Worm (Caenorhabditis elegans) whole organism, young adult: ENCODE data around the gene F40G9.6.
A peak's percentile ranks its signal among the peaks of the same experiment; 100 is the strongest.
"Not testable (repeated sequence)": the region's sequence is repeated elsewhere in the genome, so short reads cannot be mapped to it uniquely, and the experiment has no call there.

Experiments used
- B0261.1 ChIP-seq: sonication (generic microtip); optimal IDR thresholded peaks from 2 replicates; lab custom pipeline; 2016; ENCODE audit warnings: mild to moderate bottlenecking, missing genetic modification characterization, moderate library complexity, missing compliant biosample characterization
- F22D6.2 ChIP-seq: sonication (generic microtip); optimal IDR thresholded peaks from 2 replicates; lab custom pipeline; 2016; ENCODE audit warnings: mild to moderate bottlenecking, missing genetic modification characterization, missing compliant biosample characterization
- F52B5.7 ChIP-seq: sonication (generic microtip); optimal IDR thresholded peaks from 2 replicates; lab custom pipeline; 2016; ENCODE audit warnings: mild to moderate bottlenecking, missing genetic modification characterization, missing compliant biosample characterization
- F57A8.1 ChIP-seq: fragments of 200-800 bp; sonication (Bioruptor generic); optimal IDR thresholded peaks from 2 replicates; lab custom pipeline; 2018; ENCODE audit warnings: mild to moderate bottlenecking, missing genetic modification characterization, moderate library complexity, missing compliant biosample characterization
- F57C9.4 ChIP-seq: sonication (generic microtip); optimal IDR thresholded peaks from 2 replicates; lab custom pipeline; 2017; ENCODE audit warnings: mild to moderate bottlenecking, missing genetic modification characterization, missing compliant biosample characterization
- K12H6.12 ChIP-seq: fragments of 200-800 bp; sonication (Bioruptor generic); optimal IDR thresholded peaks from 2 replicates; lab custom pipeline; 2018; ENCODE audit warnings: mild to moderate bottlenecking, missing genetic modification characterization, missing compliant biosample characterization
- Y67H2A.10 ChIP-seq: fragments of 200-800 bp; sonication (Bioruptor generic); conservative IDR thresholded peaks from 2 replicates; pipeline ENCODE4 v1.3.6; 2022; ENCODE audit warnings: missing genetic modification reagents, missing genetic modification characterization, missing compliant biosample characterization
- ama-1 ChIP-seq, 3 experiments: fragments of 150-350 bp in 1 of 3; sonication (generic microtip) in 2 of 3; optimal IDR thresholded peaks; 2 replicates each; lab custom pipeline; 2014 to 2018; ENCODE audit warnings: missing biosample characterization in 2 of 3, missing genetic modification characterization in 2 of 3, missing genetic modification reagents in 2 of 3
- athp-1 ChIP-seq: sonication (generic microtip); optimal IDR thresholded peaks from 2 replicates; lab custom pipeline; 2017; ENCODE audit warnings: mild to moderate bottlenecking, missing genetic modification characterization, missing compliant biosample characterization
- attf-5 ChIP-seq: fragments of 200-800 bp; sonication (Bioruptor generic); optimal IDR thresholded peaks from 2 replicates; lab custom pipeline; 2018; ENCODE audit warnings: mild to moderate bottlenecking, missing genetic modification characterization, missing compliant biosample characterization
- ceh-40 ChIP-seq: fragments of 200-800 bp; sonication (Bioruptor generic); IDR thresholded peaks from 2 replicates; pipeline ENCODE4 v1.3.6; 2022; ENCODE audit warnings: missing genetic modification characterization, missing compliant biosample characterization
- dpl-1 ChIP-seq: fragments of 150-350 bp; optimal IDR thresholded peaks from 2 replicates; lab custom pipeline; 2014; ENCODE audit warnings: missing biosample characterization, missing genetic modification reagents, missing genetic modification characterization
- egrh-3 ChIP-seq: fragments of 200-800 bp; sonication (Bioruptor generic); IDR thresholded peaks from 2 replicates; pipeline ENCODE4 v1.3.6; 2022; ENCODE audit warnings: missing genetic modification reagents, missing genetic modification characterization, missing compliant biosample characterization
- ekl-4 ChIP-seq: fragments of 200-800 bp; sonication (Bioruptor generic); IDR thresholded peaks from 2 replicates; pipeline ENCODE4 v1.3.6; 2022; ENCODE audit warnings: missing genetic modification reagents, missing genetic modification characterization, missing compliant biosample characterization
- fkh-3 ChIP-seq: sonication (generic microtip); optimal IDR thresholded peaks from 2 replicates; lab custom pipeline; 2016; ENCODE audit warnings: mild to moderate bottlenecking, missing genetic modification characterization, missing compliant biosample characterization
- hlh-12 ChIP-seq: sonication (generic microtip); optimal IDR thresholded peaks from 2 replicates; lab custom pipeline; 2016; ENCODE audit warnings: missing genetic modification characterization, missing compliant biosample characterization
- hmg-1.2 ChIP-seq: fragments of 200-800 bp; sonication (Bioruptor generic); IDR thresholded peaks from 2 replicates; pipeline ENCODE4 v1.3.6; 2022; ENCODE audit warnings: missing genetic modification reagents, missing genetic modification characterization, missing compliant biosample characterization
- lin-26 ChIP-seq: fragments of 200-800 bp; sonication (Bioruptor generic); IDR thresholded peaks from 2 replicates; pipeline ENCODE4 v1.3.6; 2022; ENCODE audit warnings: missing genetic modification reagents, missing genetic modification characterization, missing compliant biosample characterization
- lin-40 ChIP-seq: sonication (generic microtip); optimal IDR thresholded peaks from 2 replicates; lab custom pipeline; 2016; ENCODE audit warnings: missing genetic modification characterization, mild to moderate bottlenecking, missing compliant biosample characterization, missing genotype, missing genetic modification reagents
- madf-3 ChIP-seq: fragments of 200-800 bp; sonication (Bioruptor generic); IDR thresholded peaks from 2 replicates; pipeline ENCODE4 v1.3.6; 2022; ENCODE audit warnings: missing genetic modification reagents, missing genetic modification characterization, missing compliant biosample characterization
- madf-6 ChIP-seq: fragments of 200-800 bp; sonication (Bioruptor generic); IDR thresholded peaks from 2 replicates; pipeline ENCODE4 v1.3.6; 2022; ENCODE audit warnings: missing genetic modification reagents, missing genetic modification characterization, missing compliant biosample characterization
- mcd-1 ChIP-seq: fragments of 200-800 bp; sonication (Bioruptor generic); IDR thresholded peaks from 2 replicates; pipeline ENCODE4 v1.3.6; 2022; ENCODE audit warnings: missing genetic modification reagents, missing genetic modification characterization, missing compliant biosample characterization
- nfya-2 ChIP-seq: fragments of 200-800 bp; sonication (Bioruptor generic); IDR thresholded peaks from 2 replicates; pipeline ENCODE4 v1.3.6; 2022; ENCODE audit warnings: missing genetic modification reagents, missing genetic modification characterization, missing compliant biosample characterization
- nhr-120 ChIP-seq: fragments of 200-800 bp; sonication (Bioruptor generic); IDR thresholded peaks from 2 replicates; pipeline ENCODE4 v1.3.6; 2022; ENCODE audit warnings: missing genetic modification characterization, missing compliant biosample characterization
- nhr-179 ChIP-seq: sonication (generic microtip); optimal IDR thresholded peaks from 2 replicates; lab custom pipeline; 2016; ENCODE audit warnings: mild to moderate bottlenecking, missing genetic modification characterization, missing compliant biosample characterization
- nhr-90 ChIP-seq: sonication (generic microtip); optimal IDR thresholded peaks from 2 replicates; lab custom pipeline; 2016; ENCODE audit warnings: missing genotype, mild to moderate bottlenecking, missing genetic modification characterization, missing compliant biosample characterization
- rec-8 ChIP-seq, 2 experiments: sonication (generic microtip); optimal IDR thresholded peaks; 2 replicates each; lab custom pipeline; 2016; ENCODE audit warnings: mild to moderate bottlenecking in 2 of 2, missing genetic modification characterization in 2 of 2, missing genetic modification reagents in 2 of 2, missing genotype in 2 of 2, missing biosample characterization in 1 of 2, missing compliant biosample characterization in 1 of 2, moderate library complexity in 1 of 2
- repo-1 ChIP-seq: sonication (generic microtip); optimal IDR thresholded peaks from 2 replicates; lab custom pipeline; 2017; ENCODE audit warnings: mild to moderate bottlenecking, missing genetic modification characterization, missing compliant biosample characterization
- rpc-1 ChIP-seq, 2 experiments: fragments of 150-350 bp in 1 of 2; sonication (generic microtip) in 1 of 2; optimal IDR thresholded peaks; 2 replicates each; lab custom pipeline; 2014 to 2018; ENCODE audit warnings: missing biosample characterization in 1 of 2, missing genetic modification characterization in 1 of 2, missing genetic modification reagents in 1 of 2, missing genotype in 1 of 2
- snpc-1.1 ChIP-seq: sonication (generic microtip); optimal IDR thresholded peaks from 2 replicates; lab custom pipeline; 2017; ENCODE audit warnings: missing genetic modification characterization, mild to moderate bottlenecking, missing compliant biosample characterization, antibody characterized with exemption, moderate library complexity, missing genotype, missing genetic modification reagents; ENCODE audit not compliant: insufficient read depth
- tbp1 ChIP-seq: fragments of 200-800 bp; sonication (Bioruptor generic); optimal IDR thresholded peaks from 2 replicates; lab custom pipeline; 2018; ENCODE audit warnings: mild to moderate bottlenecking, missing genetic modification characterization, missing compliant biosample characterization
- xnd-1 ChIP-seq: sonication (generic microtip); optimal IDR thresholded peaks from 2 replicates; lab custom pipeline; 2016; ENCODE audit warnings: missing genotype, missing genetic modification reagents, missing genetic modification characterization, missing compliant biosample characterization
- zfh-2 ChIP-seq: fragments of 200-800 bp; sonication (Bioruptor generic); conservative IDR thresholded peaks from 2 replicates; pipeline ENCODE4 v1.3.6; 2022; ENCODE audit warnings: missing genetic modification reagents, missing genetic modification characterization, missing compliant biosample characterization
- ztf-25 ChIP-seq: fragments of 200-800 bp; sonication (Bioruptor generic); IDR thresholded peaks from 2 replicates; pipeline ENCODE4 v1.3.6; 2022; ENCODE audit warnings: missing genetic modification reagents, missing genetic modification characterization, missing compliant biosample characterization
- ztf-6 ChIP-seq: fragments of 200-800 bp; sonication (Bioruptor generic); IDR thresholded peaks from 2 replicates; pipeline ENCODE4 v1.3.6; 2022; ENCODE audit warnings: missing genetic modification reagents, missing genetic modification characterization, missing compliant biosample characterization

Gene F40G9.6

DNA sequence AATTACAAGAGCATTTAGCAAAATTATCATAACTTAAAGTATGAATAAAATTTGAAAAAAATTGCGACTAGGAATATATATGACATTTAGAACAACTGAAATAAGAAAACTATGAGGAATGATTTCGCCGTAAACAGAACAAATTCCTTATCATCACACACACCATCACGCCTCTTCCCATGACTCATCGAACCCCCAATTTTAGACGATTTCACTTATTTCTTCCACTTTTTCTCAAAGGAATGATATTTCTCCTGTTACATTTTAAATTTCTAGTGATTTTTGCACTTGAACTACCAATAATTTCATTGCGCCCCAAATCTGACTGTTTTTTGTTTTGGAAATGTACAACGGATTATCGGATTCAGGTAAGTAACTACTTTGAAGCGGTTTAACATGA lies 22.7 kb upstream of the F40G9.6 start, which contains the start of the genes zig-13 and ver-1 (continued):
- TF ChIP-seq F22D6.2 (tag; lab: Kevin White, UChicago) (no peak), Y67H2A.10 (GFP tag; lab: Robert Waterston, UW) (no peak), ztf-25 (no peak), athp-1 (tag; lab: Kevin White, UChicago) (no peak)

DNA sequence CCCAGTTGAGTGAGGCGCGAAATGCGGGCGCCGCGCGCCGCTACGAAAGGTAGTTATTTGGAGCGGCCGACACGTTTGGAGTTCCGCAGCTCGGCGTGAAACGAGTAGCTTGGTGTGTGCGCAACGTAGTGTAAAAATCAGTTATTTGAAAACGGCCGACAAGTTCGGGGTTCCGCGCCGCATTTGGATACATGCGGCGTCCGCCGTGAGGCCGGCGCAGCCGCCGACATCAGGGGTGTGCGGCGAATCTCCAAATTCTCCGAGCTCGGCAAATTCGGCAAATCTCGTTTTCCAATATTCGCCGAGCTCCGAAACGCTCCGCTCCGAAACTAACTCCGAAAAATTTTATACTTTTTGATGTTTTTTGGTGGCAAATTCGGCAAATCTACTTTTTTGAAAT lies 21.4 kb upstream of the F40G9.6 start:
- TF ChIP-seq egrh-3 (GFP tag; lab: Robert Waterston, UW) (peak; percentile 34; the same call in 1 of the 2 replicates), mcd-1 (GFP tag; lab: Robert Waterston, UW) (no peak), madf-6 (GFP tag; lab: Robert Waterston, UW) (no peak), zfh-2 (peak; percentile 60; the same call in 1 of the 2 replicates), ceh-40 (no peak), nfya-2 (GFP tag; lab: Robert Waterston, UW) (0 out of 2 replicates have a peak, but pooled peaks have one; percentile 33)

DNA sequence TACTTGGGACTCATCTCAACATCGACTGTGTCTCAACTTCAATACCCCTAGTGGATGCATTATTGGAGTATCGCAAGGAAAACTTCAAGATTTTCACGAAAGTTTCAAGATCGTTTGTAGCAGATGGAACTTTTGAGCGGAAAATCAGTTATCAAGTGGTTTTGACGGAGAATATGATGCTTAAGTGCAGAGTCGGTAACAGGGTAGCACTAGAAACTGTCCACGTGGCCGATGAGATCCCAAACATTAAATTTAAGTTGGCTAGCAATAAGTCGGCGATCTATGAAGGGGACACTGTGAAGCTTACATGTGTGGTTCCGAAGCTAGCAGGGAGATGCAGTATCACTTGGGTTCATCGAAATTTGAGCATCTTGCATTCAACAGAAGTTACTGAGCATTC lies 20.2 kb upstream of the F40G9.6 start:
- TF ChIP-seq madf-3 (GFP tag; lab: Robert Waterston, UW) (0 out of 2 replicates have a peak, but pooled peaks have one; percentile 39), ztf-6 (GFP tag; lab: Robert Waterston, UW) (no peak)

DNA sequence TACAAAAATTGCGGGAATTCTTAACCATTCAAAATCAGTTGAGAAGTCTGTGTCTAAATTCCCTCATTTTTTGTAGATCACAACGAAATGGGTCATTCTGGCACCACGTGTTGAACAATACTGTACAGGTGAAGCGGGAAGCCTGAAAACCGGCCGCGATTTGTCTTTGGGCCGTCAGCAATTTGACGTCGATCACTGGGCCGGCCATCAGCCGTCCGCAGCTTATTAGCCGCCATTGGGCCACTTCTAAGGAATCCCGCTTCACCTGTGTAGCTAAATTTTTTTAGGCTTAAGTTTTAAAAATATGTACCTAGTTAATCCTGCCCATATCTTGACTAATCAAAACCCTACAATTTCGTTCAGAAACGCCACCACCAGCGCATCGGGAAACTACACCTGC lies 19.7 kb upstream of the F40G9.6 start:
- TF ChIP-seq ekl-4: peak; percentile 38; the same call in 1 of the 2 replicates
- TF ChIP-seq madf-3 (GFP tag; lab: Robert Waterston, UW): 0 out of 2 replicates have a peak, but pooled peaks have one; percentile 0
- no peak for TF ChIP-seq nhr-90
- TF ChIP-seq repo-1 (tag; lab: Kevin White, UChicago): no peak
- TF ChIP-seq dpl-1 (GFP tag; lab: Kevin White, UChicago): no peak
- no peak for TF ChIP-seq nhr-120 (GFP tag; lab: Robert Waterston, UW)
- peak; percentile 63; the same call in 1 of the 2 replicates for TF ChIP-seq zfh-2
- TF ChIP-seq fkh-3 (tag; lab: Kevin White, UChicago): peak; percentile 19
- TF ChIP-seq F52B5.7 (tag; lab: Kevin White, UChicago): no peak

DNA sequence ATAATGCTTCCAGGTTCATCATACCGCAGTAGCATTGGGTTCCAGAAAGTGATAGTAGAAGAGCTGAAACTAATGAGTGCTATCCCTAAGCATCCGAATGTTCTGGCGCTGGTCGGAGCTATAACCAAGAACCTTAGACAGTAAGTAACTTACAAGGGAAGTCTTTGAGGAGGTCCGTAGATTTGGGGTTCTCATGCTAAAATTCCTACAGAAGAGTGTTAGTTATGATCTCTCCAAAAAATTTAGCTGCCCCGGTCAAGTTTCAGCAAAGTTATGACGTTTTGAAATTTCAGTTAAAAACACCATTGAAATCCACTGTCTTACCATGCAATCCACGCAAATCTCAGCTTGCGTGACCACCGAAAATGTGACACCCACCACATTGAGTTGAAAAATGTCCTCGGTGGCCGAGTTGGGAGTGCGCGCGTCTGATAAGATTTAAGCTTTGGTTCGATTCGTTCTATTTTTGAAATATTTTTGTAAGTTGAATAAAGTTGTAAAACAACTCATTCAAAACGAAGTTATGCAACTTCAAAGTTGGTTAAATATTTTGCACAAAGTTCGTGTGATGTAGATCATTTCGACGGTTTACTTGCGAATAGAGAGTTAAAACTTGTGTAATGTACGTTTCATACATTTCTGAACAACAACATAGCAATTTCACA lies 18.5 kb upstream of the F40G9.6 start:
- peak; percentile 43; the same call in 1 of the 2 replicates for TF ChIP-seq lin-26 (GFP tag; lab: Robert Waterston, UW)
- not testable (repeated sequence) for TF ChIP-seq rpc-1 (optimal IDR thresholded peaks at IDR 0.05; lab: Kevin White, UChicago)
- peak; percentile 50 for TF ChIP-seq rpc-1 (tag; optimal IDR thresholded peaks at IDR 0.05; lab: Kevin White, UChicago)
- TF ChIP-seq B0261.1 (tag; lab: Kevin White, UChicago): peak; percentile 53
- peak; percentile 74 for TF ChIP-seq tbp1

DNA sequence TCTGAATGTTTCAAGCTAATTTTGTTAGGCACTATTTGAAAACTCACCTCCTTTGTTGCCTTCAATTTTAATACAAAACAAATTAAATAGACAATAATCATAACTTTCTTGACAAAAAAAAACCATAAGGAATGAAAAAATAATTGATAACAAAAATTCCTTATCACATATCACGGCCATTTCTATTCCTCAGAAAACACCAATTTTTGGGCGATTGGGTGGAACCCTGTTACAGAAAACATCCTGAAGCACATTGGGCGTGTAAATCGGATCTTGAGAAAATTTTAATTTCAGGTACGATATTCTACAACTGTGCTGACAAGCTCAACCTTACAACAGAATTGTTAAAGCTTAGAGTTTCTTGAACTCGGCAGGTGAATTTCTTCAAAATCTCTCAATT lies 14.6 kb upstream of the F40G9.6 start, which contains the start of gene F40G9.8:
F40G9.8 (minus strand) TSS at position 101 of the 400 bp plus-strand sequence.
- no peak for TF ChIP-seq F57A8.1 (GFP tag; lab: Kevin White, UChicago)
- TF ChIP-seq hlh-12: no peak

DNA sequence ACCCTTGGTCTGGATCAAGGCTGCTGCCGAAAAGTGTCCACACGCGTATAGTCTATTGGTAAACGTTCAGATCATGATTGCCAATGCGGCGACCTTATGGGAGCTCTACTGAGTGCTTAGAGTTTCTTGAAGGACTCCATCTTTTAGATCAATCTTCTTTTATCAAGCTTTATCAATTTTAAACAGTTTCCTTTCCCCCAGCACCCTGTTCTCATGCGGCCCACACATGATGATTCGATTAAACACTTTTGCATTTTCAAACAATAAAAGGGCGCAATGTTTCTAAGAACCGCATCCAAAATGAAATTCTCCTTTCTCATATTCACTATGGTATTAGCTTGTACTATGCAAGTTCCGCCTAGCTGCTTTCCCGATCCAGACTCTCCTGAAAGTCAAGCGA lies 14.0 kb upstream of the F40G9.6 start, which contains the start of gene F40G9.7:
F40G9.7 (plus strand) TSS at position 301 of the 400 bp plus-strand sequence.
- TF ChIP-seq nhr-179 (tag; lab: Kevin White, UChicago) (no peak), xnd-1 (no peak), rec-8 (tag; optimal IDR thresholded peaks at IDR 0.05; lab: Kevin White, UChicago) (no peak), ama-1 (optimal IDR thresholded peaks at IDR 0.05; lab: Kevin White, UChicago) (no peak), ama-1 (GFP tag; optimal IDR thresholded peaks at IDR 0.05; lab: Kevin White, UChicago) (no peak), ztf-25 (no peak), snpc-1.1 (tag; lab: Kevin White, UChicago) (no peak), F57C9.4 (no peak), mcd-1 (GFP tag; lab: Robert Waterston, UW) (no peak), attf-5 (GFP tag; lab: Kevin White, UChicago) (no peak), K12H6.12 (no peak), hmg-1.2 (GFP tag; lab: Robert Waterston, UW) (no peak), lin-40 (tag; lab: Kevin White, UChicago) (no peak)
